Worm (Caenorhabditis elegans): ENCODE results near the gene far-6.

Gene far-6

DNA sequence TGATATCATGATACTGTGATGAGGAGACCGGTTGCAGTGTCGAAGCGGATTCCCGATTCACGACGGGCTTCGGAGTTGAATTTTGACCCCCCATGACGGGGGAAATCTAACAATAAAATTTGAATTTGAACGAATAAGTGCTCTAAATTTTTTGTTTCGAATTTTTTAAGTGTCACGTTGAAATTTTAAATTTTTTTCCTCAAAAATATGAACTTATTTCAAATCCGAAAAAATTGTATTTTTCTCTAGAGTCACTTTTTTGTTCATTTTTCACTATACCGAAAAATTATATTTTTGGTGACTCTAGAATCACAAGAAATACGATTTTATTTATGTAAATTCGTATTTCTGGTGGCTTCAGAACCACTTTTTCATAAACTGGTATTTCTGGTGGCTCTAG lies 30.3 kb downstream of the far-6 start, which contains the start of gene W02A2.8:
TSS of gene W02A2.8 (minus strand) at position 101 of the 400 bp plus-strand sequence.
- no peak for TF ChIP-seq ceh-28 (tag; optimal IDR thresholded peaks at IDR 0.05)
- no peak for TF ChIP-seq fos-1 (tag; optimal IDR thresholded peaks at IDR 0.05)
- TF ChIP-seq ceh-82 (tag; optimal IDR thresholded peaks at IDR 0.05), result no peak
- TF ChIP-seq ama-1 (optimal IDR thresholded peaks at IDR 0.05), result no peak
- TF ChIP-seq ztf-4 (tag; optimal IDR thresholded peaks at IDR 0.05), result no peak

DNA sequence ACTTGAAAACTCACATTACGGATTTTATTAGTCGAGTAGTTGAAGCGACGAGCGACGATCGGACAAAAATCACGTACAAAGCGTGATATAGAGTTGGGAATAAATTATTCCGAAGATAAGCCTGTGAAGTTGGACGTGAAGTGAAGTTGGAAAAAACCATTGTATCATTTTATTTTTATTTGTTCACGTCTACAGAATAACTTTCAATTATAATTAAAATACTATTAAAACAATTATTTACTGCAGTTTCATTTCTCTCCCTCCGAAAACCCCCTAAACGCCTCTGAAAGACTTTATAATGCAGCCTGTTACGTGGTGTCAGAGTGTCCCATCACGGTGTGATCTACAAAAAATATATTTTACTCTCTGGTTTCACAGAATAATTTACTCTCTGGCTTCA lies 32.0 kb downstream of the far-6 start, which contains the start of gene Y62E10A.3:
TSS of gene Y62E10A.3 (minus strand) at position 101 of the 400 bp plus-strand sequence.
- TF ChIP-seq lin-15B (tag; optimal IDR thresholded peaks at IDR 0.05) (no peak), ZK546.5 (tag; optimal IDR thresholded peaks at IDR 0.05) (no peak), nhr-25 (tag; optimal IDR thresholded peaks at IDR 0.05) (no peak), skn-1 (tag; optimal IDR thresholded peaks at IDR 0.05) (no peak), nhr-12 (tag; optimal IDR thresholded peaks at IDR 0.05) (no peak), nhr-77 (tag; optimal IDR thresholded peaks at IDR 0.05) (no peak), pqm-1 (tag; optimal IDR thresholded peaks at IDR 0.05) (no peak), R02D3.7 (tag; optimal IDR thresholded peaks at IDR 0.05) (no peak), egl-27 (tag; optimal IDR thresholded peaks at IDR 0.05) (no peak), lin-39 (tag; optimal IDR thresholded peaks at IDR 0.05) (no peak), tbx-2 (tag; optimal IDR thresholded peaks at IDR 0.05) (no peak)

ce11 chrIV:13364869-13365268 lies 36.7 kb downstream of the far-6 start, which contains the start of gene srsx-25:
srsx-25 (plus strand) TSS chrIV:13365169.
- TF ChIP-seq jun-1 (tag; optimal IDR thresholded peaks at IDR 0.05) (no peak), ceh-82 (tag; optimal IDR thresholded peaks at IDR 0.05) (no peak), hmg-11 (tag; optimal IDR thresholded peaks at IDR 0.05) (no peak), ZK546.5 (tag; optimal IDR thresholded peaks at IDR 0.05) (no peak), nhr-237 (tag; optimal IDR thresholded peaks at IDR 0.05) (no peak), tbx-2 (tag; optimal IDR thresholded peaks at IDR 0.05) (no peak), egl-27 (tag; optimal IDR thresholded peaks at IDR 0.05) (no peak), skn-1 (tag; optimal IDR thresholded peaks at IDR 0.05) (no peak), egl-5 (tag; optimal IDR thresholded peaks at IDR 0.05) (no peak), nhr-76 (tag; optimal IDR thresholded peaks at IDR 0.05) (no peak), ztf-4 (tag; optimal IDR thresholded peaks at IDR 0.05) (no peak), ceh-16 (tag; optimal IDR thresholded peaks at IDR 0.05) (no peak)

ce11 chrIV:13369120-13369842 lies 41.1 kb downstream of the far-6 start, which contains the start of gene agt-1:
agt-1 (minus strand) TSS chrIV:13369412.
- TF ChIP-seq nhr-12 (tag; optimal IDR thresholded peaks at IDR 0.05), result no peak
- TF ChIP-seq skn-1 (tag; optimal IDR thresholded peaks at IDR 0.05), result no peak
- TF ChIP-seq ceh-82 (tag; optimal IDR thresholded peaks at IDR 0.05), result no peak
- TF ChIP-seq unc-62 (GFP tag; optimal IDR thresholded peaks at IDR 0.05), result no peak
- TF ChIP-seq jun-1 (tag; optimal IDR thresholded peaks at IDR 0.05), result no peak
- no peak for TF ChIP-seq ztf-11 (tag; optimal IDR thresholded peaks at IDR 0.05)
- TF ChIP-seq elt-3 (tag; optimal IDR thresholded peaks at IDR 0.05), result no peak
- TF ChIP-seq R02D3.7 (tag; optimal IDR thresholded peaks at IDR 0.05), result no peak
- TF ChIP-seq fos-1 (tag; optimal IDR thresholded peaks at IDR 0.05), result no peak
- TF ChIP-seq ZK546.5 (tag; optimal IDR thresholded peaks at IDR 0.05), result no peak
- TF ChIP-seq zag-1 (tag; optimal IDR thresholded peaks at IDR 0.05), result no peak
- no peak for TF ChIP-seq nhr-237 (tag; optimal IDR thresholded peaks at IDR 0.05)
- TF ChIP-seq hmg-11 (tag; optimal IDR thresholded peaks at IDR 0.05), result no peak
- TF ChIP-seq nhr-25 (tag; optimal IDR thresholded peaks at IDR 0.05), result no peak
- TF ChIP-seq ama-1 (optimal IDR thresholded peaks at IDR 0.05), result no peak
- TF ChIP-seq pqm-1 (tag; optimal IDR thresholded peaks at IDR 0.05), result no peak
- TF ChIP-seq fkh-2 (tag; optimal IDR thresholded peaks at IDR 0.05), result no peak

DNA sequence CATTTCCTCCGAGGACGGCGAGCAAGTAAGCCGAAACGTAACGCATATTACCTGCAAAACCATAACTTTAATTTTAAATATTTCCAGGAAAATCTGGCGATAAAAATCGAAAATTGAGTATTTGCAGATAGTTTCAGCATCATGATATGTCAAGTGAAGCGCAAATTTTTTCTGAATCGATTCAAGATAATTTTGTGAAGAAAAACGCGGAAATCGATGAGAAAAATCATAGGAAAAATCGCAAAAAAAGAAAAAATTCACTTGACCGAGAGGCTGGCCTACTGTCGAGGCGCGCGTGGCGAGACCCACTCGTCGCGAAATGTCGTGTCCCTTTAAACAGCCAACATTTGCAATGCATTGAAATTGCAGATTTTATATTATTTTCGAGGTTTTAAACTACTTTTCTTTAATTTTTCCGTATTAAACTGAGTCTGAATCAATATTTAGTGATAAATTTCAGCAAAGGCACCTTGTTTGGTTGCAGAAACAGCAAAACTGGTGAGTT lies 42.1 kb downstream of the far-6 start, which contains the start of the genes rla-2, popl-7 and Y62E10A.24:
TSS of gene rla-2 (minus strand) at position 51 of the 505 bp plus-strand sequence.
TSS of gene popl-7 (plus strand) at position 455 of the 505 bp plus-strand sequence.
TSS of gene Y62E10A.24 (plus strand) at position 476 of the 505 bp plus-strand sequence.
- TF ChIP-seq ztf-11 (tag; optimal IDR thresholded peaks at IDR 0.05), result no peak
- peak; percentile 54 for TF ChIP-seq hmg-11 (tag; optimal IDR thresholded peaks at IDR 0.05)
- no peak for TF ChIP-seq lsy-12 (tag; optimal IDR thresholded peaks at IDR 0.05)
- peak; percentile 6 for TF ChIP-seq elt-2 (tag; optimal IDR thresholded peaks at IDR 0.05)
- TF ChIP-seq pha-4 (tag; optimal IDR thresholded peaks at IDR 0.05), result peak; percentile 42
- no peak for TF ChIP-seq nhr-76 (tag; optimal IDR thresholded peaks at IDR 0.05)
- peak; percentile 72 for TF ChIP-seq nfya-1 (tag; optimal IDR thresholded peaks at IDR 0.05; ENCODE audit: insufficient read depth)
- peak; percentile 36 for TF ChIP-seq lin-15B (tag; optimal IDR thresholded peaks at IDR 0.05)
- TF ChIP-seq ceh-28 (tag; optimal IDR thresholded peaks at IDR 0.05), result no peak
- peak; percentile 28 for TF ChIP-seq nhr-23 (tag; optimal IDR thresholded peaks at IDR 0.05)
- TF ChIP-seq fos-1 (tag; optimal IDR thresholded peaks at IDR 0.05), result no peak
